Fruit fly (Drosophila melanogaster) S2 (cell line): Measurements from ENCODE around the gene CG32086.

ENCODE experiments used
- CG8478 ChIP-seq: fragments of >200 bp; optimal IDR thresholded peaks from 2 replicates; lab custom pipeline; 2018
- CTCF ChIP-seq, 2 experiments: fragments of >200 bp; optimal IDR thresholded peaks; 2 replicates each; lab custom pipeline; 2018

DNA sequence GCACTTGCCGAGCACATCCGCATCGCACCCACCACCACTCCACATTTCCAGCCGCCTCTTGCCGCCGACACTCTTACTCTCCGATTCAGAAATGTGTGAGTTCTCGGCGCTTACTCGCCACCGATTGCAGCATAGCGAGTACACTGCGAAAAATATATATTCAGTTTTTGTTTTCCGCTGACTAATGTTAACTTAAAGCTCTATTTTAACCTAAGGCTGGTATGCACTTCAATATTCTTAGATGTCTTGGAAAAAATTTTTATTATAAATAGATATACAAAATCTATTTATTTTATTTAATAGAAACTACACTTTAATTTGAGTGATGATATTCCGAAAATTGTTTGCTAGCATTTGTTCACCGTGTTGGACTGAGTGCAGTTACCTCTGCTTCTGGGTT lies 15.4 kb upstream of the CG32086 start:
- TF ChIP-seq CG8478 (lab: Kevin White, UChicago): no peak
- TF ChIP-seq CTCF (optimal IDR thresholded peaks at IDR 0.05; lab: Kevin White, UChicago): no peak
